Worm (Caenorhabditis elegans): ENCODE data around the gene mam-5.

Gene mam-5

DNA sequence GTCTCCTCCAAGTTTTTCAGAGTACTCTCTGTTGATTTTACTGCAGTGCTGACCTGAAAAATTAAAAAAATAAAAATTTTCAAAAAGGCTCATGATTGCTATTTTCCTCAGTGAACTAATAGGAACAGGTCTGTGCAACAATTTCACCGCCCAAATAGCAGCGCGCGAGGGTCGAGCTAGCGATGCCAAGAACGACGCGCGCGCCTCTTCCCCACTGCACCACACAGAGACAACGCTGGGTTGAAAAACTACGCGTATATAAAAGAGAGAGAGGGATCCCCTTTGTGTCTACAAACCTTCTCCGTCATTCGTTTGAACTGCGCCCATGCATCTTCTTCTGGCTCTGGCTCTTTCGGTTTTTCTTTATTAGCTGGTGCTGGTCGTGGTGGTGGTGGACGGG, 17.6 kb downstream of the mam-5 start (continued):
- peak; percentile 92 for TF ChIP-seq mes-4 (tag; optimal IDR thresholded peaks at IDR 0.05)
- peak; percentile 95 for TF ChIP-seq ztf-25 (GFP tag; IDR thresholded peaks at IDR 0.05)
- 0 out of 2 replicates have a peak, but pooled peaks have one; percentile 16 for TF ChIP-seq madf-8 (GFP tag; conservative IDR thresholded peaks at IDR 0.05)
- TF ChIP-seq madf-10 (tag; optimal IDR thresholded peaks at IDR 0.05), result peak; percentile 85
- TF ChIP-seq dpl-1 (GFP tag; optimal IDR thresholded peaks at IDR 0.05), result no peak
- peak; percentile 99 for TF ChIP-seq tbp1 (GFP tag; optimal IDR thresholded peaks at IDR 0.05)
- peak; percentile 91 for TF ChIP-seq F52B5.7 (tag; optimal IDR thresholded peaks at IDR 0.05)
- TF ChIP-seq D2030.7 (GFP tag; IDR thresholded peaks at IDR 0.05), result peak; percentile 58
- peak; percentile 69 for TF ChIP-seq nhr-179 (tag; optimal IDR thresholded peaks at IDR 0.05)
- TF ChIP-seq repo-1 (tag; optimal IDR thresholded peaks at IDR 0.05), result peak; percentile 94
- TF ChIP-seq snpc-1.3 (tag; optimal IDR thresholded peaks at IDR 0.05; ENCODE audit: insufficient read depth), result peak; percentile 92
- TF ChIP-seq Y53G8AR.9 (GFP tag; conservative IDR thresholded peaks at IDR 0.05), result 0 out of 2 replicates have a peak, but pooled peaks have one; percentile 35
- no peak for TF ChIP-seq lsy-27 (tag; optimal IDR thresholded peaks at IDR 0.05; ENCODE audit: borderline replicate concordance, insufficient read depth)
- peak; percentile 81 for TF ChIP-seq lin-54 (GFP tag; optimal IDR thresholded peaks at IDR 0.05)
- TF ChIP-seq hmg-20 (GFP tag; IDR thresholded peaks at IDR 0.05), result peak; percentile 90
- peak; percentile 64 for TF ChIP-seq akir-1 (GFP tag; optimal IDR thresholded peaks at IDR 0.05)
- peak; percentile 81; the same call in 1 of the 2 replicates for TF ChIP-seq ceh-40 (GFP tag; IDR thresholded peaks at IDR 0.05)
- peak in 2 of 3 experiments; percentile 35 to 70 for TF ChIP-seq lin-35 (GFP tag; optimal IDR thresholded peaks at IDR 0.05)
- peak; percentile 75 for TF ChIP-seq ztf-26 (tag; optimal IDR thresholded peaks at IDR 0.05)
- peak; percentile 95 for TF ChIP-seq chd-7 (tag; optimal IDR thresholded peaks at IDR 0.05)
- peak; percentile 56 for TF ChIP-seq nhr-80 (tag; optimal IDR thresholded peaks at IDR 0.05)
- TF ChIP-seq dox-1 (GFP tag; IDR thresholded peaks at IDR 0.05), result peak; percentile 87
- peak; percentile 20 for TF ChIP-seq F57C9.4 (tag; optimal IDR thresholded peaks at IDR 0.05)
- TF ChIP-seq aptf-2 (GFP tag; conservative IDR thresholded peaks at IDR 0.05), result 0 out of 2 replicates have a peak, but pooled peaks have one; percentile 44
- peak; percentile 48 for TF ChIP-seq sdz-38 (tag; optimal IDR thresholded peaks at IDR 0.05)
- TF ChIP-seq tbx-9 (tag; optimal IDR thresholded peaks at IDR 0.05; ENCODE audit: borderline replicate concordance), result peak; percentile 70
- peak; percentile 61 for TF ChIP-seq C06A6.2 (GFP tag; conservative IDR thresholded peaks at IDR 0.05)
- TF ChIP-seq zfh-2 (GFP tag; conservative IDR thresholded peaks at IDR 0.05), result peak; percentile 92
- no peak; the same call in 1 of the 2 replicates for TF ChIP-seq ceh-91 (GFP tag; IDR thresholded peaks at IDR 0.05)
- TF ChIP-seq fkh-3 (tag; optimal IDR thresholded peaks at IDR 0.05), result peak; percentile 94
- no peak for TF ChIP-seq cebp-1 (GFP tag; IDR thresholded peaks at IDR 0.05)
- TF ChIP-seq cebp-1 (tag; optimal IDR thresholded peaks at IDR 0.05), result peak; percentile 83
- no peak for TF ChIP-seq F55B11.4 (tag; optimal IDR thresholded peaks at IDR 0.05; ENCODE audit: borderline replicate concordance, insufficient read depth)
- peak; percentile 85 for TF ChIP-seq somi-1 (GFP tag; optimal IDR thresholded peaks at IDR 0.05)
- TF ChIP-seq F39B2.1 (GFP tag; IDR thresholded peaks at IDR 0.05), result peak; percentile 47; the same call in 1 of the 2 replicates
- TF ChIP-seq rpc-1 (optimal IDR thresholded peaks at IDR 0.05), result peak; percentile 99
- TF ChIP-seq rpc-1 (tag; optimal IDR thresholded peaks at IDR 0.05), result peak; percentile 99

- TF ChIP-seq madf-8 (GFP tag; conservative IDR thresholded peaks at IDR 0.05) (no peak), egl-18 (GFP tag; IDR thresholded peaks at IDR 0.05) (no peak), zfh-2 (GFP tag; conservative IDR thresholded peaks at IDR 0.05) (0 out of 2 replicates have a peak, but pooled peaks have one; percentile 21), hsf-1 (GFP tag; IDR thresholded peaks at IDR 0.05) (0 out of 2 replicates have a peak, but pooled peaks have one; percentile 31)
These were observed 21.8 kb downstream of the mam-5 start for ce11 chrV:9974264-9974663.
